Fruit fly (Drosophila melanogaster): Measurements from ENCODE around the gene Taf9.

Gene Taf9

DNA sequence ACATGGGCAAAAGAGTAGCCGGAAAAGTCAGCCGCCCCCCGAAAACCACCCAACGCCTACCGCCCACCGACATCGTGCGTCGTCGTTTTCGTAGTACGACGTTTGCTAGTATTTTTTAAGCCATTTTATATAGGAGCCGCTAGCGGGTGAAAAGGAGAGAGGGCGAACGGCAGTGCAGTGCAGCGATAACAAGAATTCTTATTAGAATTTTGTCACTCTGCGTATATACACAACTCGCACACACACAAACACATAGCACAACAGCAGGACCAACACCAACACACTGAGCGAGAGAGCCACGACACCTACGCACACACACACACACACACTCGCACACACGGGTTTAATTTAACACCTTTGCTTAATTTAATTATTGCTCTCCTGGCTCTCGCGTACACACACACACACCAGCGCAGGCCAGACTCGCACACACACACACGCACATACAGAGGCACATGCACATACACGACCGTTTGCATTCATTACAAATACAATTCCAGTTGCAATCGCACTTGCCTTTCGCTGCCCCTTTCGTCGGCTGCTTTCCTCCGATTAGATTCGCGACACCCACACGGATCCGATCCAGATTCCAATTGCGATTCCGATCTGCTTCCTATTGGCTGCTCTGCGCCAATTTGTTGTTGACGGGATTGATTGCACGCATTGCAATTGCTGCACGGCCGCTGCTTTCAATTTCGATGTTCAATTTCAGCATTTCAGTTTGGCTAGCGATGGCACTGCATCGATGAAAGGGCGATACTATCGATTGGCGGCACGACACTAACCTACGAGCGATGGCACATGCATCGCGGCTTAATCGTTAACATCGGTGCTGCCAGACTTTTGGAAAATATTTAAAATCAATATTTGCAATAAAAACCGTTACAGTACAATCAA lies 14.9 kb upstream of the Taf9 start, which contains the start of gene Socs16D (continued):
- peak; percentile 94 for TF ChIP-seq CG14860 (GFP tag; IDR thresholded peaks at IDR 0.05; ENCODE audit: partially characterized antibody)
- TF ChIP-seq chn (GFP tag; optimal IDR thresholded peaks at IDR 0.05), result peak; percentile 2
- no peak for TF ChIP-seq CG11085 (GFP tag; IDR thresholded peaks at IDR 0.05)
- peak; percentile 70 for TF ChIP-seq CG14710 (tag; optimal IDR thresholded peaks at IDR 0.05)
- TF ChIP-seq CG10979 (tag; optimal IDR thresholded peaks at IDR 0.05), result no peak
- TF ChIP-seq NFAT (GFP tag; IDR thresholded peaks at IDR 0.05), result peak; percentile 38; the same call in 1 of the 2 replicates
- peak; percentile 41 for TF ChIP-seq Bteb2 (GFP tag; optimal IDR thresholded peaks at IDR 0.05)
- no peak for TF ChIP-seq CG12219 (GFP tag; optimal IDR thresholded peaks at IDR 0.05)
- no peak for TF ChIP-seq Atf3 (GFP tag; optimal IDR thresholded peaks at IDR 0.05)
- peak; percentile 97 for TF ChIP-seq CG8478 (optimal IDR thresholded peaks at IDR 0.05)
- TF ChIP-seq Atf6 (GFP tag; IDR thresholded peaks at IDR 0.05), result no peak
- peak; percentile 30 for TF ChIP-seq CG18599 (GFP tag; optimal IDR thresholded peaks at IDR 0.05)
- no peak for TF ChIP-seq stc (GFP tag; IDR thresholded peaks at IDR 0.05)
- peak; percentile 68 for TF ChIP-seq mam (GFP tag; optimal IDR thresholded peaks at IDR 0.05)
- no peak for TF ChIP-seq CG3726 (GFP tag; IDR thresholded peaks at IDR 0.05)
- TF ChIP-seq CG17802 (tag; optimal IDR thresholded peaks at IDR 0.05), result peak; percentile 29
- TF ChIP-seq CG31365 (tag; optimal IDR thresholded peaks at IDR 0.05), result peak; percentile 27
- no peak for TF ChIP-seq CG17361 (GFP tag; IDR thresholded peaks at IDR 0.05)
- peak in 1 of 2 experiments; percentile 26 for TF ChIP-seq Eip74EF (GFP tag; optimal IDR thresholded peaks at IDR 0.05)
- TF ChIP-seq tap (tag; optimal IDR thresholded peaks at IDR 0.05), result peak; percentile 7
- TF ChIP-seq E2f1 (GFP tag; IDR thresholded peaks at IDR 0.05), result no peak
- TF ChIP-seq exex (tag; optimal IDR thresholded peaks at IDR 0.05), result peak; percentile 19
- no peak for TF ChIP-seq C15 (GFP tag; IDR thresholded peaks at IDR 0.05)
- TF ChIP-seq MBD-R2 (GFP tag; IDR thresholded peaks at IDR 0.05), result peak; percentile 51
- TF ChIP-seq Myb (GFP tag; optimal IDR thresholded peaks at IDR 0.05), result peak; percentile 99
- no peak for TF ChIP-seq tio (GFP tag; optimal IDR thresholded peaks at IDR 0.05)
- no peak for TF ChIP-seq cad (GFP tag; optimal IDR thresholded peaks at IDR 0.05)
- peak; percentile 10 for TF ChIP-seq gcm (GFP tag; optimal IDR thresholded peaks at IDR 0.05)
- no peak for TF ChIP-seq CG15269 (tag; optimal IDR thresholded peaks at IDR 0.05)
- no peak for TF ChIP-seq CG6854 (GFP tag; optimal IDR thresholded peaks at IDR 0.05)
- peak; percentile 32 for TF ChIP-seq Mad (GFP tag; optimal IDR thresholded peaks at IDR 0.05)
- TF ChIP-seq CG15479 (GFP tag; optimal IDR thresholded peaks at IDR 0.05), result peak; percentile 96
- peak; percentile 34 for TF ChIP-seq CG13296 (GFP tag; optimal IDR thresholded peaks at IDR 0.05)
- TF ChIP-seq CG13123 (GFP tag; optimal IDR thresholded peaks at IDR 0.05), result no peak
- TF ChIP-seq CG10366 (GFP tag; IDR thresholded peaks at IDR 0.05), result no peak
- TF ChIP-seq CG11560 (tag; IDR thresholded peaks at IDR 0.05), result peak; percentile 38; the same call in 1 of the 3 replicates
- no peak for TF ChIP-seq toy (GFP tag; IDR thresholded peaks at IDR 0.05)
- TF ChIP-seq CG16813 (GFP tag; IDR thresholded peaks at IDR 0.05; ENCODE audit: partially characterized antibody), result peak; percentile 98
- TF ChIP-seq ro (GFP tag; IDR thresholded peaks at IDR 0.05), result no peak
- TF ChIP-seq NC2β (GFP tag; optimal IDR thresholded peaks at IDR 0.05), result peak; percentile 44
- no peak for TF ChIP-seq NC2α (GFP tag; optimal IDR thresholded peaks at IDR 0.05)
- TF ChIP-seq CG30403 (GFP tag; optimal IDR thresholded peaks at IDR 0.05), result peak; percentile 38
- peak; percentile 15 for TF ChIP-seq unpg (GFP tag; optimal IDR thresholded peaks at IDR 0.05)
- TF ChIP-seq vvl (GFP tag; IDR thresholded peaks at IDR 0.05), result peak; percentile 41; the same call in 1 of the 2 replicates
- no peak for TF ChIP-seq sc (optimal IDR thresholded peaks at IDR 0.05)
- no peak for TF ChIP-seq sc (GFP tag; optimal IDR thresholded peaks at IDR 0.05)
- no peak for TF ChIP-seq CG14050 (GFP tag; IDR thresholded peaks at IDR 0.05)
- TF ChIP-seq lilli (GFP tag; optimal IDR thresholded peaks at IDR 0.05), result peak; percentile 68
- TF ChIP-seq CG2678 (tag; optimal IDR thresholded peaks at IDR 0.05), result peak; percentile 15
- TF ChIP-seq slbo (GFP tag; IDR thresholded peaks at IDR 0.05), result peak; percentile 53; the same call in 1 of the 2 replicates

All from whole organism, embryonic.